Worm (Caenorhabditis elegans): Measurements from ENCODE around the gene Y57G11C.38.

ce11 chrIV:14888889-14889664, 26.8 kb downstream of the Y57G11C.38 start:
- TF ChIP-seq jun-1 (tag; optimal IDR thresholded peaks at IDR 0.05) (no peak), ztf-7 (tag; optimal IDR thresholded peaks at IDR 0.05) (no peak), unc-62 (GFP tag; optimal IDR thresholded peaks at IDR 0.05 in 1 of 2) (no peak), unc-62 (tag; optimal IDR thresholded peaks at IDR 0.05) (no peak), lsy-2 (tag; optimal IDR thresholded peaks at IDR 0.05) (no peak), lir-3 (tag; optimal IDR thresholded peaks at IDR 0.05) (no peak), lin-1 (GFP tag; IDR thresholded peaks at IDR 0.05) (no peak), daf-8 (GFP tag; IDR thresholded peaks at IDR 0.05) (no peak), ces-1 (GFP tag; optimal IDR thresholded peaks at IDR 0.05) (no peak), lin-39 (tag; optimal IDR thresholded peaks at IDR 0.05) (no peak)
